Fruit fly (Drosophila melanogaster) whole organism, embryonic: ENCODE measurements around the gene Obp28a.

Source experiments
- B-H2 ChIP-seq: fragments of 200-800 bp; sonication (Bioruptor generic); optimal IDR thresholded peaks from 2 replicates; lab custom pipeline; 2018; ENCODE audit warnings: missing biosample characterization, mild to moderate bottlenecking, missing genetic modification characterization
- CG13624 ChIP-seq: fragments of 200-800 bp; sonication (Bioruptor generic); optimal IDR thresholded peaks from 2 replicates; lab custom pipeline; 2016; ENCODE audit warnings: missing biosample characterization, missing genetic modification characterization
- CG1832 ChIP-seq: fragments of 200-800 bp; sonication (Bioruptor generic); optimal IDR thresholded peaks from 2 replicates; lab custom pipeline; 2017; ENCODE audit warnings: missing biosample characterization, mild to moderate bottlenecking, missing genetic modification characterization, inconsistent platforms
- CG31224 ChIP-seq: fragments of 200-800 bp; sonication (Bioruptor generic); IDR thresholded peaks from 2 replicates; pipeline ENCODE4 v1.3.6; 2022; ENCODE audit warnings: missing biosample characterization, missing genetic modification characterization
- Deaf1 ChIP-seq: fragments of 200-800 bp; optimal IDR thresholded peaks from 3 replicates; lab custom pipeline; 2019; ENCODE audit warnings: missing biosample characterization, mild to moderate bottlenecking, missing genetic modification characterization, moderate library complexity
- crol ChIP-seq: fragments of 200-800 bp; sonication (Bioruptor generic); IDR thresholded peaks from 2 replicates; pipeline ENCODE4 v1.3.6; 2022; ENCODE audit warnings: missing biosample characterization, missing genetic modification characterization
- ro ChIP-seq: fragments of 200-800 bp; sonication (Bioruptor generic); IDR thresholded peaks from 2 replicates; pipeline ENCODE4 v1.3.6; 2022; ENCODE audit warnings: missing biosample characterization, missing genetic modification characterization
- zen2 ChIP-seq: fragments of 200-800 bp; sonication (Bioruptor generic); IDR thresholded peaks from 3 replicates; pipeline ENCODE4 v1.3.6; 2022; ENCODE audit warnings: missing biosample characterization, missing genetic modification characterization; ENCODE audit not compliant: partially characterized antibody

DNA sequence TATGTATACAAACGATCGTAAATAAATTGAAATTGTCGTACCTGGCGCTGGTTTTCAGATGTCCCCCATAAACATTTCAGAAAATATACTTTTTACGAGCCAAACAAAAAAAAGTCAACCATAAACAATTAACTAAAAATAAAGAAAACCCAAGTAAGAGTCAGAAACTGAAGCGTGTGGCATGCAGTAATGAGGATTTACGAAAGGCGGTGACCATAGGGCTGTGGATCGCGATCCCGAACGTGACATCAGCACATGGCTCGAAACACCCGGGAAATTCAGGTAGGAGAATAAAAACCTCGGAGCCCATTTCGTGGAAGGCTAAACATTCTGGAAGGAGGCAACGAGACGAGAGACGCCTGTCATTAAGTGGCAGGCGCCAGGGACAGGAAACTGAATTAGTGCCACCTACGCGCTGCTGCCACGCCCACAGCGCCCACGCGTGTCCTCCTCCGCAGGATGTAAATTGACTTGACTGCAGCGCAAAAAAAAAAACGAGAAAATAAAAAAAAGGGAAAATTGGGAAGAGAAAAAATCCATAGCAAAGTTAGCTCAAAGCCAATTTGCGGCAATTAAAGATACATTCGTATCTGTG is 22.5 kb upstream of the Obp28a start:
- TF ChIP-seq crol (GFP tag; lab: Robert Waterston, UW) (no peak), B-H2 (no peak), CG1832 (GFP tag; lab: Kevin White, UChicago) (no peak), CG31224 (GFP tag; lab: Robert Waterston, UW) (no peak), zen2 (no peak), ro (GFP tag; lab: Robert Waterston, UW) (no peak), Deaf1 (tag; lab: Kevin White, UChicago) (no peak), CG13624 (GFP tag; lab: Kevin White, UChicago) (no peak)
